Worm (Caenorhabditis elegans) whole organism, young adult: ENCODE measurements around the gene cts-1.

ENCODE experiments used
- F57C9.4 ChIP-seq: sonication (generic microtip); optimal IDR thresholded peaks from 2 replicates; lab custom pipeline; 2017; ENCODE audit warnings: mild to moderate bottlenecking, missing genetic modification characterization, missing compliant biosample characterization
- ZK185.1 ChIP-seq: sonication (generic microtip); optimal IDR thresholded peaks from 2 replicates; lab custom pipeline; 2016; ENCODE audit warnings: mild to moderate bottlenecking, missing genetic modification characterization, missing compliant biosample characterization; ENCODE audit not compliant: poor library complexity, severe bottlenecking
- akir-1 ChIP-seq: fragments of 200-800 bp; sonication (Bioruptor generic); optimal IDR thresholded peaks from 2 replicates; lab custom pipeline; 2018; ENCODE audit warnings: mild to moderate bottlenecking, missing genetic modification characterization, moderate library complexity, missing compliant biosample characterization
- ama-1 ChIP-seq, 3 experiments: fragments of 150-350 bp in 1 of 3; sonication (generic microtip) in 2 of 3; optimal IDR thresholded peaks; 2 replicates each; lab custom pipeline; 2014 to 2018; ENCODE audit warnings: missing biosample characterization in 2 of 3, missing genetic modification characterization in 2 of 3, missing genetic modification reagents in 2 of 3
- attf-3 ChIP-seq: fragments of 200-800 bp; sonication (Bioruptor generic); conservative IDR thresholded peaks from 2 replicates; pipeline ENCODE4 v1.3.6; 2022; ENCODE audit warnings: missing genetic modification reagents, missing genetic modification characterization, missing compliant biosample characterization
- bed-2 ChIP-seq: fragments of 200-800 bp; sonication (Bioruptor generic); IDR thresholded peaks from 2 replicates; pipeline ENCODE4 v1.3.6; 2022; ENCODE audit warnings: missing genetic modification reagents, missing genetic modification characterization, missing compliant biosample characterization
- die-1 ChIP-seq: sonication (generic microtip); optimal IDR thresholded peaks from 2 replicates; lab custom pipeline; 2016; ENCODE audit warnings: missing genotype, mild to moderate bottlenecking, missing genetic modification characterization, missing compliant biosample characterization
- dpl-1 ChIP-seq: fragments of 150-350 bp; optimal IDR thresholded peaks from 2 replicates; lab custom pipeline; 2014; ENCODE audit warnings: missing biosample characterization, missing genetic modification reagents, missing genetic modification characterization
- egl-18 ChIP-seq: fragments of 200-800 bp; sonication (Bioruptor generic); IDR thresholded peaks from 2 replicates; pipeline ENCODE4 v1.3.6; 2022; ENCODE audit warnings: missing genetic modification reagents, missing genetic modification characterization, missing compliant biosample characterization
- him-1 ChIP-seq: sonication (generic microtip); optimal IDR thresholded peaks from 2 replicates; lab custom pipeline; 2016; ENCODE audit warnings: missing genotype, missing genetic modification reagents, missing genetic modification characterization, missing compliant biosample characterization
- lin-35 ChIP-seq, 3 experiments: fragments of 150-350 bp in 2 of 3; sonication (generic microtip) in 1 of 3; optimal IDR thresholded peaks; 2 replicates each; lab custom pipeline; 2014 to 2018; ENCODE audit warnings: missing biosample characterization in 3 of 3, missing genetic modification characterization in 3 of 3, missing genetic modification reagents in 3 of 3
- nfya-1 ChIP-seq: sonication (generic microtip); optimal IDR thresholded peaks from 2 replicates; lab custom pipeline; 2017; ENCODE audit warnings: antibody characterized with exemption, missing compliant biosample characterization, missing genetic modification characterization, borderline replicate concordance; ENCODE audit not compliant: insufficient read depth

DNA sequence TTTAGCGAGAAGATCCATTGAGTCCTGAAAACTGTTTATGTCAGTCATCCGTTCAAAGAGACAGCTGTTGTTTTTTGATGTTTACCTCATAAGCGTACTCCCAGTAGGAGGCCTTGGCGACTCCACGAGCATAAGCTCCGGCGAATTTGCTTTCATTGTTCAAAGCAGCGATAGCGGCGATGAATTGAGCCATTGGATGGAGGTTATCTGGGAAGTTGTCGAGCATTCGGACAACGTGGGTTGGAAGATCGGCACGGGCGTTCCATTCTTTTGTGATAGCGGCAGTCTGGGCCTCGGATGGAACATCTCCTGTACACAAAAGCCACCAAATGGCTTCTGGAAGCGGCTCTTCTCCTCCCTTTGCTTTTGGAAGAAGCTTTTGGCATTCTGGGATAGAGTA lies 553 bp downstream of the cts-1 start:
- TF ChIP-seq akir-1 (GFP tag; lab: Kevin White, UChicago) (no peak), F57C9.4 (tag; lab: Kevin White, UChicago) (no peak), egl-18 (GFP tag; lab: Robert Waterston, UW) (no peak), nfya-1 (tag; lab: Kevin White, UChicago) (no peak), ama-1 (optimal IDR thresholded peaks at IDR 0.05; lab: Kevin White, UChicago) (no peak), ama-1 (GFP tag; optimal IDR thresholded peaks at IDR 0.05; lab: Kevin White, UChicago) (no peak), dpl-1 (GFP tag; lab: Kevin White, UChicago) (no peak), bed-2 (no peak), ZK185.1 (tag; lab: Kevin White, UChicago) (no peak), lin-35 (GFP tag; optimal IDR thresholded peaks at IDR 0.05; lab: Kevin White, UChicago) (no peak), him-1 (tag; lab: Kevin White, UChicago) (no peak), attf-3 (GFP tag; lab: Robert Waterston, UW) (no peak), die-1 (no peak)
